Fruit fly (Drosophila melanogaster): ENCODE measurements around the gene tj.

The tj gene

DNA sequence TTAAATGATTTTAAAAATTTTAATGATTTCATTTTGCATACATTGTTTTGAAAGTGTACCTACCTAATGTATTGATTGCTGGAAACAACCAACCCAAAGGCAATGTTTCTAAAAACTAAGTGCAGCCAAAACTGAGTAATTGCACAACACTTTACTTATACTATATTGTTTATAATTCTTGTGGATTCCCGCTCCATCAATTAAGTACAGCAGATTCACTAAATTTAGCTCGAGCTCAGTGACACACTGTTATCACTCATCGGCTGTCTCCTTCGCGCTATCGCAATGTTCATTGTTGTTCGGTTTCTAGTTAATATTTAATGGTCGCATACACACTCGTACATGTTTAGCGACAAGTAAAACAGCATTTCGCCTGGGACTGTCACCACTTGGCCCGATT is 8.3 kb upstream of the tj start:
- no peak for TF ChIP-seq noc (tag; optimal IDR thresholded peaks at IDR 0.05)

dm6 chr2L:19457890-19458580 is 6.0 kb upstream of the tj start:
- no peak for TF ChIP-seq noc (tag; optimal IDR thresholded peaks at IDR 0.05)

DNA sequence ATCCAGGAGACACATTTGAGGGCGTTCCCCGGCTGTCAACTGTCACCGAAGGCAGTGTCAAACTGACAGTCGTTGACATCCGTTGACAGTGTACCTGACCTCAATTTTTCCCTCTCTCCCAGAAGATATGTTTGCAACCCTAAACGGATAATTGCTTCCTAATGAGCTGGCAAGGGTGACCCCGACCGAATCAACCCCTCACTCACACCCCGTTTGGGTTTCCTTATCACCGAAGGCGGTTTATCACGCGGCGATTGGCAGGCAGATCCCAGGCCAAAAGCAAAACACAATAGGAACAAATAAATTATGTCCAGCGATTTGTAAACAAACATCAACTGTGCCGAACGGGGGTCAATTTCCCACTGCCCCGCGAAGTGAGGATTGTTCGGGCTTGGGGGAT is 4.7 kb upstream of the tj start:
- TF ChIP-seq noc (tag; optimal IDR thresholded peaks at IDR 0.05): no peak

DNA sequence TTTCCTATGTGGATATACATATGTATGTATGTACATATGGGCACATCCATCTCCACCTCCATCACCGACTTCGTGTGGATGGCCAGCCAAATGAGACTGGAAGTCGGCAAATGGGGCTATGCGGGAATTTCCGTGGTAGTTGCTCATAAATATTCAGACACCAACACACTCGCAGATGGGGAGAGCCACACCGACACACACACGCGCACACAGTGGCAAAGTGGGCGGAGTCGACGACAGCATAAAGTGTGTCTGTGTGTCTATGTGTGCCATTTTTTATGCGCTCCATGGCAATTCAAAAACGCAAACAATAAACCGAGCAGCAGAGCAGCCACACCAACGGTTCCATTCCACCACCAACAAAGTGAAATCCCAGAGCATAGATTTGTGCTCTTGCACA is 1.2 kb upstream of the tj start:
- TF ChIP-seq noc (tag; optimal IDR thresholded peaks at IDR 0.05): no peak

- TF ChIP-seq noc (tag; optimal IDR thresholded peaks at IDR 0.05): no peak
These were observed 662 bp upstream of the tj start for dm6 chr2L:19463405-19463804.

dm6 chr2L:19469090-19469489 is 5.0 kb downstream of the tj start:
- TF ChIP-seq noc (tag; optimal IDR thresholded peaks at IDR 0.05): no peak

DNA sequence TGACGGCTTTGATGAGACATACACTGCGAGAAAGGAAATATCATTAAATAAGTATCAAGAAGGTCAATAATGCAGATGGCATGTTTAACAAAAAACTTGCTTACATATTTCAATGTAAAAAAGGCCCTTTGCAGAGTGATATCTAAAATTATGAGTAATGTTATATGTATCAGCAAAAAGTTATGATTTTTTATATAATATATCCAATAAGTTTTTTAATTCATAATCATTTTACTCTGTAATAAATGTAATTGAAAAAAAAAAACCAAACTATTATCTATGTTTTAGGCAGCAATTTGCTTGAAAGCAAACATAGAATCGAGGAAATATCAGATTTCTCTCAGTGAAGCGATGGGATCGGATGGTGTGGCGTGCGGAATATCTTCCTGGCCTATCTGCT is 5.7 kb downstream of the tj start:
- no peak for TF ChIP-seq noc (tag; optimal IDR thresholded peaks at IDR 0.05)

DNA sequence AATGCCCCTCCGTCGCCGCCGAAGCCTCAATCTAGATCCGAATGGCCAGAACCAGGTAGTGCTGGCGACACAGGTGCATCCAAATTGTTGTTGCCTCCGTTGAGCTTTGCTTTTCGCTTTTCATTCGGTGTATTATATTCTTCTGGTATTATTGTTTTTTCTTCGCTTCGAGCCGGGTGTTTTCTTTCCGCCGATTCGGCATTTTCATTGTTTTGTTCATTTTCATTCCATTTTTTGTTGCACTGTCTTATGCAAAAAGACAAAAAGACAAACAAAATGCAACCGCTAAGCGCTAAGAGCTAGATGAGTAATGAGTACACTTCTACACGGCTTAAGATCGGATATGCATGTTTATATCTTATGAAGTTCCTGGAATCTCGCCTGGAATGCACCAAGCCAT is 8.2 kb downstream of the tj start:
- TF ChIP-seq noc (tag; optimal IDR thresholded peaks at IDR 0.05): no peak

dm6 chr2L:19473397-19474009 is 9.4 kb downstream of the tj start:
- no peak for TF ChIP-seq noc (tag; optimal IDR thresholded peaks at IDR 0.05)

DNA sequence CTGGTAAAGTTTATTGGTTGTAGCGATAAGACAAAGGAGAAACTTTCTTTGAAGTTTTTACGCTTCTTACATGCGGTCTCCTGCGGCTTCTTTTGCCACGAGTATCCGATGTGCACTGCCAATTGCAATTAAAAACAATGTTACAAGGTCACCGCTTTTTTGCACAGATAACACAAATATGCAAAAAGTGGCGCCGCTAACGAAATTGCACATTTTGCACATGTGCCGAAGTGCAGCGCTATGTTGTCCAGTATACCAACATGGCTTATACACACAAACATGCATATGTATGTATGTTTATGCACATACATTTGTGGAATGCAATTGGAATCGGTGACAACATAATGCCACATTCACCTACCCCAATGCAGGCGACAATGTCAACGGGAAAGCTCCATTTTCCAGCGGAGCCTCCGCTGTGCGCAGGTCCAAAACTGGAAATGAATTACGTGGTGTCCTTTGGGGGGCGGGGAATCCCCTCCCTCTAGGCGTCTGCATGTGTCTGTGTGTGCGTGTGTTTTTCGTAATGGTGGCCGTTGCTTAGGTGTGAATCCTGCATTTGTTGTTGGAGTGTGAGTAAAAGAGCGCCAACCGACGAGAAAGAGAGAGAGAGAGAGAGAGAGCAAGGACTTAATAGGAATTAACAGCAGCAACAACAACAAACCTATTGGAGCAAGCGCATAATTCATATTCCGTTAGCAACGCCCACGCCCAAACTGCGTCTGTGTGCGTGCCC is 15.3 kb downstream of the tj start:
- TF ChIP-seq noc (tag; optimal IDR thresholded peaks at IDR 0.05): no peak

- no peak for TF ChIP-seq noc (tag; optimal IDR thresholded peaks at IDR 0.05)
These were observed 16.6 kb downstream of the tj start for dm6 chr2L:19480406-19481334.

- TF ChIP-seq noc (tag; optimal IDR thresholded peaks at IDR 0.05): no peak
These were observed 20.5 kb downstream of the tj start, which contains the start of the genes CG10195 and CG13084 for dm6 chr2L:19484539-19484938. CG10195 (minus strand) TSS chr2L:19484705. CG13084 (plus strand) TSS chr2L:19484930.

- TF ChIP-seq noc (tag; optimal IDR thresholded peaks at IDR 0.05): no peak
These were observed 23.1 kb downstream of the tj start, which contains the start of gene CG13083 for dm6 chr2L:19487190-19487589. CG13083 (plus strand) TSS chr2L:19487490.

- peak; percentile 80 for TF ChIP-seq noc (tag; optimal IDR thresholded peaks at IDR 0.05)
These were observed 26.0 kb downstream of the tj start, which contains the start of the genes CG10194 and CG18094 for dm6 chr2L:19489997-19490461. CG10194 (minus strand) TSS chr2L:19490104. CG18094 (plus strand) TSS chr2L:19490262.

DNA sequence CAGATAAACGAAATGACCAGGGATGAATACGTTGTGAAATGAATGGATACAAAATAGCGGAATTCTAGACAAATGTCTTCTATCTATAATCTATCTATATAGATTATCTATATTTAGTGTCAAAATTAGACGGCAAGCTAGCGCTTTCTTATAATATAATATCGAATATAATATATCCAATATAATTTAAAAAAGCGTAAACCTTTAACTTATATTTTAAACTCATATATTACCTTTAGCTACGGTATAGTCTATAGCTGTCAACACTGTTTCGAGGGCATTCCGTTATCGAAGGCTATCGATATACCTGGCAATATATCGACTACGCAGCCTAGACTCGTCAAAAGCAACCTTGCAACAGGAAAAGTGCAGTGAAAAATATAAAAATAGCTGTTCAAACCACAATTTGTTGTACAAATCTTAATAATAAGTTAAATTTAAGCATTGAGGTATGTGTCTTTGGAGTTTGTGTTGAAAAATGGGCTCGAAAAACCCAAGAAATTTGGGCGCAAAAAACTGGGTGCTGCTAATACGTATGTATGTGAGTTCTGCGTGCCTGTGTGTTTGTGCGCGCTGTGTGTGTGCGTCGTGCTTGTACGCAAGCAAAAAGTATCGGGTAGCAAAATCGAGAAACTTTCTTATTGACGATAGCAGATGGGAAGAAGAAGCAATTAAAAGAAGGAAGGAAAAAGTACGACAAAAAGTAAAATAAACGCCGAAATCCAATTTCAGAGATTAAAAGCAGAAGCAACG is 29.0 kb downstream of the tj start, which contains the start of the genes swm and Ctu2:
swm (plus strand) TSS at position 318 of the 753 bp plus-strand sequence.
Ctu2 (minus strand) TSS at position 320 of the 753 bp plus-strand sequence.
- peak; percentile 87 for TF ChIP-seq noc (tag; optimal IDR thresholded peaks at IDR 0.05)

All from whole organism, larva.